Worm (Caenorhabditis elegans): ENCODE results near the gene abi-1.
A peak's percentile ranks its signal among the peaks of the same experiment; 100 is the strongest.

The abi-1 gene

ce11 chrIII:5688246-5688645, 4.3 kb downstream of the abi-1 start:
- no peak for TF ChIP-seq nhr-111 (GFP tag; optimal IDR thresholded peaks at IDR 0.05)
- TF ChIP-seq zfp-2 (tag; optimal IDR thresholded peaks at IDR 0.05) = no peak
- peak; percentile 35; the same call in 1 of the 2 replicates for TF ChIP-seq T26A8.4 (GFP tag; IDR thresholded peaks at IDR 0.05)
- peak; percentile 47 for TF ChIP-seq mes-2 (tag; optimal IDR thresholded peaks at IDR 0.05; ENCODE audit: poor library complexity, severe bottlenecking)
- TF ChIP-seq lin-29 (GFP tag; IDR thresholded peaks at IDR 0.05) = no peak
- no peak for TF ChIP-seq unc-39 (tag; optimal IDR thresholded peaks at IDR 0.05)
- no peak for TF ChIP-seq ZK337.2 (GFP tag; IDR thresholded peaks at IDR 0.05)
- no peak for TF ChIP-seq egl-43 (GFP tag; IDR thresholded peaks at IDR 0.05)
- peak; percentile 30 for TF ChIP-seq dpl-1 (GFP tag; optimal IDR thresholded peaks at IDR 0.05)
- no peak for TF ChIP-seq unc-130 (GFP tag; optimal IDR thresholded peaks at IDR 0.05)
- TF ChIP-seq tra-1 (GFP tag; IDR thresholded peaks at IDR 0.05) = no peak
- TF ChIP-seq ceh-62 (tag; optimal IDR thresholded peaks at IDR 0.05) = no peak
- no peak for TF ChIP-seq mxl-3 (GFP tag; optimal IDR thresholded peaks at IDR 0.05)
- no peak for TF ChIP-seq zfp-3 (GFP tag; conservative IDR thresholded peaks at IDR 0.05)
- TF ChIP-seq daf-16 (GFP tag; optimal IDR thresholded peaks at IDR 0.05) = no peak
- TF ChIP-seq daf-16 (tag; optimal IDR thresholded peaks at IDR 0.05) = peak; percentile 58
- peak; percentile 60; the same call in 1 of the 2 replicates for TF ChIP-seq hmg-1.1 (GFP tag; IDR thresholded peaks at IDR 0.05)
- no peak for TF ChIP-seq madf-9 (GFP tag; conservative IDR thresholded peaks at IDR 0.05)
- TF ChIP-seq hlh-30 (tag; optimal IDR thresholded peaks at IDR 0.05; ENCODE audit: insufficient read depth) = peak; percentile 76
- TF ChIP-seq dmd-6 (GFP tag; IDR thresholded peaks at IDR 0.05) = peak; percentile 35; the same call in 1 of the 2 replicates
- TF ChIP-seq mep-1 (tag; optimal IDR thresholded peaks at IDR 0.05) = peak; percentile 66
- TF ChIP-seq nhr-77 (tag; optimal IDR thresholded peaks at IDR 0.05) = no peak
- no peak for TF ChIP-seq spr-3 (GFP tag; optimal IDR thresholded peaks at IDR 0.05)
- TF ChIP-seq nhr-76 (tag; optimal IDR thresholded peaks at IDR 0.05) = no peak
- no peak for TF ChIP-seq ZK546.5 (tag; optimal IDR thresholded peaks at IDR 0.05)
- no peak for TF ChIP-seq D1046.2 (GFP tag; IDR thresholded peaks at IDR 0.05)
- no peak for TF ChIP-seq nhr-25 (tag; optimal IDR thresholded peaks at IDR 0.05; ENCODE audit: borderline replicate concordance, insufficient read depth)
- no peak for TF ChIP-seq Y75B8A.6 (GFP tag; IDR thresholded peaks at IDR 0.05)
- TF ChIP-seq ctbp-1 (GFP tag; IDR thresholded peaks at IDR 0.05) = peak; percentile 44; the same call in 1 of the 2 replicates
- TF ChIP-seq mdt-29 (GFP tag; IDR thresholded peaks at IDR 0.05) = no peak
- peak; percentile 44 for TF ChIP-seq rbr-2 (tag; optimal IDR thresholded peaks at IDR 0.05)
- no peak for TF ChIP-seq lin-15B (tag; optimal IDR thresholded peaks at IDR 0.05)
- no peak for TF ChIP-seq nhr-6 (tag; optimal IDR thresholded peaks at IDR 0.05)
- TF ChIP-seq Y48G9A.11 (GFP tag; IDR thresholded peaks at IDR 0.05) = no peak
- no peak for TF ChIP-seq F26F4.8 (GFP tag; conservative IDR thresholded peaks at IDR 0.05)
- no peak for TF ChIP-seq pha-4 (GFP tag; IDR thresholded peaks at IDR 0.05)
- TF ChIP-seq pha-4 (tag; optimal IDR thresholded peaks at IDR 0.05) = peak; percentile 73
- peak; percentile 52 for TF ChIP-seq hlh-11 (tag; optimal IDR thresholded peaks at IDR 0.05)
- TF ChIP-seq daf-8 (GFP tag; IDR thresholded peaks at IDR 0.05) = no peak
- no peak for TF ChIP-seq F37D6.2 (tag; optimal IDR thresholded peaks at IDR 0.05)
- TF ChIP-seq hif-1 (tag; optimal IDR thresholded peaks at IDR 0.05) = no peak
- TF ChIP-seq fkh-10 (GFP tag; optimal IDR thresholded peaks at IDR 0.05) = peak; percentile 91
- TF ChIP-seq nhr-11 (tag; optimal IDR thresholded peaks at IDR 0.05) = no peak
- TF ChIP-seq lin-38 (GFP tag; IDR thresholded peaks at IDR 0.05) = no peak; the same call in 1 of the 2 replicates
- no peak for TF ChIP-seq madf-5 (GFP tag; IDR thresholded peaks at IDR 0.05)
- no peak for TF ChIP-seq nhr-48 (tag; optimal IDR thresholded peaks at IDR 0.05)
- peak; percentile 4 for TF ChIP-seq aha-1 (tag)
- no peak for TF ChIP-seq aly-2 (tag; optimal IDR thresholded peaks at IDR 0.05)
- TF ChIP-seq cey-2 (tag; optimal IDR thresholded peaks at IDR 0.05; ENCODE audit: borderline replicate concordance, insufficient read depth) = no peak
- no peak for TF ChIP-seq php-3 (GFP tag; IDR thresholded peaks at IDR 0.05)
- peak; percentile 40 for TF ChIP-seq nhr-28 (tag; optimal IDR thresholded peaks at IDR 0.05)
- no peak for TF ChIP-seq R02D3.7 (tag; optimal IDR thresholded peaks at IDR 0.05)
